Worm (Caenorhabditis elegans) whole organism, L4 larva: ENCODE results near the gene F35F10.6.

Experiments used
- fos-1 ChIP-seq: fragments of 150-350 bp; optimal IDR thresholded peaks from 2 replicates; lab custom pipeline; 2014; ENCODE audit warnings: missing biosample characterization, missing genetic modification characterization
- skn-1 ChIP-seq: fragments of 150-350 bp; optimal IDR thresholded peaks from 2 replicates; lab custom pipeline; 2014; ENCODE audit warnings: missing biosample characterization, missing genetic modification characterization

DNA sequence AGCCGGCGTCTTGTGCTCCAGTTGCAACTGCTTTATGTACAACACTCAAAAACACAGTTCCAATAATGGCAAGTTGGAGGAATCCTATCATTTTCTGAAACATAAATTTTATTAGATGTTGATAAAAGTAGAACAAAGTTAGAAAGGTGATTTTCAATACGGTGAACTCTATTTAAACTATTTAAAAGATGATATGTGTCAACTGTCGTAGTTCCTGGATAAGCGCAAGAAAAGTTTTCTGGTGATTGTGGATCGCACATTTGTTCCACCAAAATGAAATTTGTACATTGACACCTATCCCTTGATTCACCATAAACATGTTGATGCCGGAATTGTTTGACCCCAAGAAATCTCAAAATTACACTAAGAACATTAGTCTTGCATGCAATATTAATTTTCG lies 42.9 kb upstream of the F35F10.6 start, which contains the start of gene C17B7.9:
- TF ChIP-seq fos-1 (tag; lab: Kevin White, UChicago) (no peak), skn-1 (tag; lab: Kevin White, UChicago) (no peak)
